Worm (Caenorhabditis elegans): ENCODE results near the gene par-5.

Gene par-5

ce11 chrIV:11782846-11783245 lies 38.9 kb downstream of the par-5 start:
- TF ChIP-seq Y79H2A.3 (GFP tag; conservative IDR thresholded peaks at IDR 0.05): no peak
- TF ChIP-seq dpff-1 (tag; optimal IDR thresholded peaks at IDR 0.05): no peak
- no peak for TF ChIP-seq ztf-28 (GFP tag; IDR thresholded peaks at IDR 0.05)
- no peak for TF ChIP-seq D2030.7 (GFP tag; IDR thresholded peaks at IDR 0.05)
- no peak for TF ChIP-seq ama-1 (optimal IDR thresholded peaks at IDR 0.05)
- no peak for TF ChIP-seq ama-1 (GFP tag; optimal IDR thresholded peaks at IDR 0.05)
- TF ChIP-seq F10E7.11 (tag; optimal IDR thresholded peaks at IDR 0.05): no peak
- TF ChIP-seq lin-26 (GFP tag; IDR thresholded peaks at IDR 0.05): no peak

- TF ChIP-seq lag-1 (GFP tag; IDR thresholded peaks at IDR 0.05): no peak
- no peak for TF ChIP-seq egl-44 (GFP tag; IDR thresholded peaks at IDR 0.05)
- TF ChIP-seq Y53G8AR.9 (GFP tag; conservative IDR thresholded peaks at IDR 0.05): no peak
Measured at ce11 chrIV:11779028-11779427, 42.7 kb downstream of the par-5 start, which contains the start of gene lpr-2. TSS of gene lpr-2 (plus strand) at chrIV:11779216.

- no peak for TF ChIP-seq B0035.1 (tag; optimal IDR thresholded peaks at IDR 0.05)
Measured at ce11 chrIV:11776968-11777467, 44.7 kb downstream of the par-5 start.

ce11 chrIV:11773692-11774225 lies 48.0 kb downstream of the par-5 start, which contains the start of gene lips-5:
TSS of gene lips-5 (minus strand) at chrIV:11773742.
- TF ChIP-seq attf-6 (GFP tag; IDR thresholded peaks at IDR 0.05) (no peak), nhr-80 (tag; optimal IDR thresholded peaks at IDR 0.05) (peak; percentile 47)

- TF ChIP-seq F33H1.4 (GFP tag; IDR thresholded peaks at IDR 0.05) (no peak), atf-7 (tag; optimal IDR thresholded peaks at IDR 0.05) (no peak), nhr-90 (tag; optimal IDR thresholded peaks at IDR 0.05) (no peak), F52B5.7 (tag; optimal IDR thresholded peaks at IDR 0.05) (no peak), chd-7 (tag; optimal IDR thresholded peaks at IDR 0.05) (no peak), mcd-1 (GFP tag; IDR thresholded peaks at IDR 0.05) (no peak), lin-26 (GFP tag; IDR thresholded peaks at IDR 0.05) (no peak), hsf-1 (GFP tag; IDR thresholded peaks at IDR 0.05) (no peak), let-607 (tag; optimal IDR thresholded peaks at IDR 0.05) (no peak), unc-130 (GFP tag; optimal IDR thresholded peaks at IDR 0.05) (no peak), bed-1 (GFP tag; IDR thresholded peaks at IDR 0.05) (no peak), fkh-3 (tag; optimal IDR thresholded peaks at IDR 0.05) (no peak), nhr-27 (tag; optimal IDR thresholded peaks at IDR 0.05) (no peak), bed-2 (GFP tag; IDR thresholded peaks at IDR 0.05) (no peak)
Measured at ce11 chrIV:11772119-11772518, 49.6 kb downstream of the par-5 start.

ce11 chrIV:11771064-11771463 lies 50.7 kb downstream of the par-5 start:
- TF ChIP-seq nhr-80 (tag; optimal IDR thresholded peaks at IDR 0.05): peak; percentile 57
- no peak for TF ChIP-seq fkh-3 (tag; optimal IDR thresholded peaks at IDR 0.05)

All from whole organism, young adult.